Fruit fly (Drosophila melanogaster) S2 (cell line): ENCODE results near the gene CG9550.

ENCODE experiments used
- CG8478 ChIP-seq: fragments of >200 bp; optimal IDR thresholded peaks from 2 replicates; lab custom pipeline; 2018
- CTCF ChIP-seq, 2 experiments: fragments of >200 bp; optimal IDR thresholded peaks; 2 replicates each; lab custom pipeline; 2018

DNA sequence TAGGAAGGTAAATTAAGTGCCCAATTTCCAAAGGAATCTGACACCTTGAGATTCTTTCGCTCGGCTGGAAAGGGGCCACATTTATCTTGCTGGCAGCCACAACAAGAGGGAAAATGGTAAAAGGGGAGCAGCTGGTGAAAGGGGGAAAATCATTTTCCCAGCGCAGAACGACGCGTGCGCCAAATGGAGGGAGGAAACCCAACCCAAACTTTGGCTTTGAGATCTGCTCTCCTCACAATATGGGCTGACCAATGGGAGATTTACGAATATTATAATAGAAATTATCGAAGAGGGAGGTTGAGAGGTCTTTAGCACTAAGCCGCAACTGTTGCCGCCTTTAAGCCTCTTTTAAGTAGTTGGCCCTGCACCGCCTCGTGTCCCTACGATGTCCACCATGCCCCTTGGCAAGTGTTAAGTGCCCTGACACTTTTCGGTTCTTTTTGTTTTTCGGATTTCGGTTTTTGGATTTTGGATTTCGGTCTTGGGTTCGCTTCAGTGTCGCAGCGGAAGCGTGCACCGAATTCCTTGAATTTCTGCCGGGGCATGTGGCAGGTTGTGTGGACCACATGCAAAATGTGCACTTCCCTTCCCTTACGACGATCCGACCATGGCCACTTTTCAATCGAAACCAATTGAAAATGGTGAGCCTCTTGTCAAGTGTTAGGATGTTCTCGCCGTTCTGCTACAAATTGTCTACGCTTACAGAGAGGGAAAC, 35.3 kb downstream of the CG9550 start:
- TF ChIP-seq CTCF (optimal IDR thresholded peaks at IDR 0.05; lab: Kevin White, UChicago) (no peak), CG8478 (lab: Kevin White, UChicago) (no peak)
